Fruit fly (Drosophila melanogaster): ENCODE measurements around the gene Rbp9.

Rbp9 gene

dm6 chr2L:2972439-2972936 lies 17.9 kb downstream of the Rbp9 start, which contains the start of the genes Rrp1 and gammaTub23C (continued):
- peak; percentile 70 for TF ChIP-seq Spps (tag; optimal IDR thresholded peaks at IDR 0.05)
- TF ChIP-seq tio (GFP tag; optimal IDR thresholded peaks at IDR 0.05), result peak; percentile 98
- TF ChIP-seq CG2678 (tag; optimal IDR thresholded peaks at IDR 0.05), result peak; percentile 94
- TF ChIP-seq Taf1 (GFP tag; IDR thresholded peaks at IDR 0.05), result peak; percentile 42; the same call in 1 of the 2 replicates
- TF ChIP-seq Poxn (GFP tag; IDR thresholded peaks at IDR 0.05), result peak; percentile 53
- TF ChIP-seq sc (optimal IDR thresholded peaks at IDR 0.05), result no peak
- TF ChIP-seq sc (GFP tag; optimal IDR thresholded peaks at IDR 0.05), result peak; percentile 92
- TF ChIP-seq CG6654 (GFP tag; optimal IDR thresholded peaks at IDR 0.05), result peak; percentile 80
- no peak for TF ChIP-seq crc (GFP tag; optimal IDR thresholded peaks at IDR 0.05)
- no peak for TF ChIP-seq Hr39 (optimal IDR thresholded peaks at IDR 0.05)
- TF ChIP-seq grau (tag; optimal IDR thresholded peaks at IDR 0.05), result peak; percentile 91
- 0 out of 2 replicates have a peak, but pooled peaks have one; percentile 6 for TF ChIP-seq CG13287 (GFP tag; IDR thresholded peaks at IDR 0.05; ENCODE audit: partially characterized antibody)
- no peak for TF ChIP-seq chinmo (GFP tag; IDR thresholded peaks at IDR 0.05; ENCODE audit: partially characterized antibody)
- TF ChIP-seq CG15601 (tag; optimal IDR thresholded peaks at IDR 0.05), result peak; percentile 82
- TF ChIP-seq CG7839 (tag; optimal IDR thresholded peaks at IDR 0.05), result peak; percentile 94
- TF ChIP-seq jigr1 (GFP tag; IDR thresholded peaks at IDR 0.05), result peak; percentile 84
- peak; percentile 76 for TF ChIP-seq CG11560 (tag; IDR thresholded peaks at IDR 0.05)
- TF ChIP-seq zfh2 (GFP tag; optimal IDR thresholded peaks at IDR 0.05), result peak; percentile 78
- TF ChIP-seq tap (tag; optimal IDR thresholded peaks at IDR 0.05), result peak; percentile 78
- TF ChIP-seq CG13123 (GFP tag; optimal IDR thresholded peaks at IDR 0.05), result peak; percentile 53
- TF ChIP-seq CG2202 (tag; optimal IDR thresholded peaks at IDR 0.05), result peak; percentile 80
- peak; percentile 58; the same call in 1 of the 3 replicates for TF ChIP-seq CG14050 (GFP tag; IDR thresholded peaks at IDR 0.05)
- TF ChIP-seq croc (GFP tag; conservative IDR thresholded peaks at IDR 0.05), result peak; percentile 85
- peak; percentile 45 for TF ChIP-seq emc (GFP tag; optimal IDR thresholded peaks at IDR 0.05)
- TF ChIP-seq grn (GFP tag; optimal IDR thresholded peaks at IDR 0.05), result no peak
- TF ChIP-seq mam (GFP tag; optimal IDR thresholded peaks at IDR 0.05), result peak; percentile 72
- no peak; the same call in 1 of the 2 replicates for TF ChIP-seq gsb (GFP tag; IDR thresholded peaks at IDR 0.05)
- no peak for TF ChIP-seq CG7963 (GFP tag; IDR thresholded peaks at IDR 0.05; ENCODE audit: partially characterized antibody)
- TF ChIP-seq Mad (GFP tag; optimal IDR thresholded peaks at IDR 0.05), result peak; percentile 81
- peak; percentile 80 for TF ChIP-seq ttk (GFP tag; IDR thresholded peaks at IDR 0.05)
- TF ChIP-seq Dfd (GFP tag; optimal IDR thresholded peaks at IDR 0.05), result peak in 1 of 2 experiments; percentile 56
- TF ChIP-seq CG9215 (GFP tag; IDR thresholded peaks at IDR 0.05), result peak; percentile 89
- TF ChIP-seq Dip2 (GFP tag; IDR thresholded peaks at IDR 0.05), result 0 out of 2 replicates have a peak, but pooled peaks have one; percentile 25
- peak in 1 of 2 experiments; percentile 63 for TF ChIP-seq crp (GFP tag; optimal IDR thresholded peaks at IDR 0.05)
- TF ChIP-seq Doc2 (GFP tag; IDR thresholded peaks at IDR 0.05), result peak; percentile 77; the same call in 1 of the 2 replicates
- TF ChIP-seq CG7786 (GFP tag; optimal IDR thresholded peaks at IDR 0.05), result peak; percentile 63
- TF ChIP-seq CG12104 (GFP tag; optimal IDR thresholded peaks at IDR 0.05), result peak; percentile 93
- peak; percentile 55 for TF ChIP-seq NC2β (GFP tag; optimal IDR thresholded peaks at IDR 0.05)
- no peak; the same call in 1 of the 2 replicates for TF ChIP-seq wdn (GFP tag; IDR thresholded peaks at IDR 0.05)
- peak; percentile 78 for TF ChIP-seq CHES-1-like (GFP tag; optimal IDR thresholded peaks at IDR 0.05)
- peak; percentile 88 for TF ChIP-seq CG2120 (GFP tag; optimal IDR thresholded peaks at IDR 0.05)
- no peak for TF ChIP-seq sima (GFP tag; optimal IDR thresholded peaks at IDR 0.05)
- peak; percentile 89 for TF ChIP-seq CG3847 (GFP tag; IDR thresholded peaks at IDR 0.05)
- peak; percentile 81 for TF ChIP-seq esg (GFP tag; conservative IDR thresholded peaks at IDR 0.05)
- TF ChIP-seq sug (tag; optimal IDR thresholded peaks at IDR 0.05), result peak; percentile 91
- peak; percentile 88 for TF ChIP-seq CG32772 (GFP tag; IDR thresholded peaks at IDR 0.05)
- no peak for TF ChIP-seq CG8478 (optimal IDR thresholded peaks at IDR 0.05)
- TF ChIP-seq TFAM (GFP tag; optimal IDR thresholded peaks at IDR 0.05), result peak; percentile 41
- peak; percentile 47 for TF ChIP-seq pros (GFP tag; optimal IDR thresholded peaks at IDR 0.05)
- peak; percentile 63 for TF ChIP-seq bab2 (GFP tag; optimal IDR thresholded peaks at IDR 0.05)
- TF ChIP-seq gcm (GFP tag; optimal IDR thresholded peaks at IDR 0.05), result peak; percentile 86
- peak; percentile 83 for TF ChIP-seq CG30020 (tag; optimal IDR thresholded peaks at IDR 0.05)

All from whole organism, embryonic.